Worm (Caenorhabditis elegans) whole organism, young adult: Measurements from ENCODE around the gene Y75B8A.7.
A peak's percentile ranks its signal among the peaks of the same experiment; 100 is the strongest.
"Not testable (repeated sequence)": the region's sequence is repeated elsewhere in the genome, so short reads cannot be mapped to it uniquely, and the experiment has no call there.

Experiments used
- B0019.2 ChIP-seq: fragments of 200-800 bp; sonication (Bioruptor generic); conservative IDR thresholded peaks from 2 replicates; pipeline ENCODE4 v1.3.6; 2022; ENCODE audit warnings: missing genetic modification reagents, missing genetic modification characterization, missing compliant biosample characterization
- C06A6.2 ChIP-seq: fragments of 200-800 bp; sonication (Bioruptor generic); conservative IDR thresholded peaks from 2 replicates; pipeline ENCODE4 v1.3.6; 2022; ENCODE audit warnings: missing genetic modification characterization, missing compliant biosample characterization
- C17E4.6 ChIP-seq: fragments of 200-800 bp; sonication (Bioruptor generic); IDR thresholded peaks from 2 replicates; pipeline ENCODE4 v1.3.6; 2022; ENCODE audit warnings: missing genetic modification reagents, missing genetic modification characterization, missing compliant biosample characterization
- D2030.7 ChIP-seq: fragments of 200-800 bp; sonication (Bioruptor generic); IDR thresholded peaks from 2 replicates; pipeline ENCODE4 v1.3.6; 2022; ENCODE audit warnings: missing genetic modification reagents, missing genetic modification characterization, missing compliant biosample characterization
- F23B12.7 ChIP-seq: sonication (generic microtip); optimal IDR thresholded peaks from 2 replicates; lab custom pipeline; 2017; ENCODE audit warnings: missing genetic modification characterization, mild to moderate bottlenecking, missing compliant biosample characterization, antibody characterized with exemption, moderate library complexity; ENCODE audit not compliant: insufficient read depth
- F49E8.2 ChIP-seq: sonication (generic microtip); optimal IDR thresholded peaks from 3 replicates; lab custom pipeline; 2017; ENCODE audit warnings: missing genetic modification characterization, mild to moderate bottlenecking, missing compliant biosample characterization, antibody characterized with exemption, moderate library complexity; ENCODE audit not compliant: insufficient read depth
- F57A8.1 ChIP-seq: fragments of 200-800 bp; sonication (Bioruptor generic); optimal IDR thresholded peaks from 2 replicates; lab custom pipeline; 2018; ENCODE audit warnings: mild to moderate bottlenecking, missing genetic modification characterization, moderate library complexity, missing compliant biosample characterization
- T07F8.4 ChIP-seq: sonication (generic microtip); optimal IDR thresholded peaks from 2 replicates; lab custom pipeline; 2016; ENCODE audit warnings: mild to moderate bottlenecking, missing genetic modification characterization, moderate library complexity, missing compliant biosample characterization
- T26A5.8 ChIP-seq: sonication (generic microtip); optimal IDR thresholded peaks from 2 replicates; lab custom pipeline; 2016; ENCODE audit warnings: missing genetic modification characterization, missing compliant biosample characterization
- Y53F4B.3 ChIP-seq: fragments of 200-800 bp; sonication (Bioruptor generic); IDR thresholded peaks from 2 replicates; pipeline ENCODE4 v1.3.6; 2022; ENCODE audit warnings: missing genetic modification reagents, missing genetic modification characterization, missing compliant biosample characterization
- cebp-2 ChIP-seq: fragments of 200-800 bp; sonication (Bioruptor generic); IDR thresholded peaks from 2 replicates; pipeline ENCODE4 v1.3.6; 2022; ENCODE audit warnings: missing genetic modification characterization, missing compliant biosample characterization
- ceh-27 ChIP-seq: fragments of 200-800 bp; sonication (Bioruptor generic); optimal IDR thresholded peaks from 2 replicates; lab custom pipeline; 2018; ENCODE audit warnings: mild to moderate bottlenecking, missing genetic modification characterization, moderate library complexity, missing compliant biosample characterization
- dox-1 ChIP-seq: fragments of 200-800 bp; sonication (Bioruptor generic); IDR thresholded peaks from 2 replicates; pipeline ENCODE4 v1.3.6; 2022; ENCODE audit warnings: missing genetic modification reagents, missing genetic modification characterization, missing compliant biosample characterization
- efl-1 ChIP-seq: fragments of 150-350 bp; optimal IDR thresholded peaks from 2 replicates; lab custom pipeline; 2014; ENCODE audit warnings: missing biosample characterization, missing genetic modification reagents, missing genetic modification characterization
- egl-18 ChIP-seq: fragments of 200-800 bp; sonication (Bioruptor generic); IDR thresholded peaks from 2 replicates; pipeline ENCODE4 v1.3.6; 2022; ENCODE audit warnings: missing genetic modification reagents, missing genetic modification characterization, missing compliant biosample characterization
- egrh-3 ChIP-seq: fragments of 200-800 bp; sonication (Bioruptor generic); IDR thresholded peaks from 2 replicates; pipeline ENCODE4 v1.3.6; 2022; ENCODE audit warnings: missing genetic modification reagents, missing genetic modification characterization, missing compliant biosample characterization
- ekl-4 ChIP-seq: fragments of 200-800 bp; sonication (Bioruptor generic); IDR thresholded peaks from 2 replicates; pipeline ENCODE4 v1.3.6; 2022; ENCODE audit warnings: missing genetic modification reagents, missing genetic modification characterization, missing compliant biosample characterization
- let-526 ChIP-seq: fragments of 200-800 bp; sonication (Bioruptor generic); IDR thresholded peaks from 2 replicates; pipeline ENCODE4 v1.3.6; 2022; ENCODE audit warnings: missing genetic modification reagents, missing genetic modification characterization, missing compliant biosample characterization
- let-607 ChIP-seq, 2 experiments: fragments of 200-800 bp in 1 of 2; sonication (Bioruptor generic) in 1 of 2; sonication (generic microtip) in 1 of 2; optimal IDR thresholded peaks; 2 replicates each; lab custom pipeline; 2016 to 2018; ENCODE audit warnings: mild to moderate bottlenecking in 2 of 2, missing compliant biosample characterization in 2 of 2, missing genetic modification characterization in 2 of 2, moderate library complexity in 2 of 2, missing genotype in 1 of 2
- madf-10 ChIP-seq: sonication (generic microtip); optimal IDR thresholded peaks from 2 replicates; lab custom pipeline; 2016; ENCODE audit warnings: mild to moderate bottlenecking, missing genetic modification characterization, missing compliant biosample characterization
- madf-6 ChIP-seq: fragments of 200-800 bp; sonication (Bioruptor generic); IDR thresholded peaks from 2 replicates; pipeline ENCODE4 v1.3.6; 2022; ENCODE audit warnings: missing genetic modification reagents, missing genetic modification characterization, missing compliant biosample characterization
- mcd-1 ChIP-seq: fragments of 200-800 bp; sonication (Bioruptor generic); IDR thresholded peaks from 2 replicates; pipeline ENCODE4 v1.3.6; 2022; ENCODE audit warnings: missing genetic modification reagents, missing genetic modification characterization, missing compliant biosample characterization
- mes-4 ChIP-seq: sonication (generic microtip); optimal IDR thresholded peaks from 2 replicates; lab custom pipeline; 2016; ENCODE audit warnings: missing genotype, missing genetic modification characterization, missing compliant biosample characterization
- nfya-2 ChIP-seq: fragments of 200-800 bp; sonication (Bioruptor generic); IDR thresholded peaks from 2 replicates; pipeline ENCODE4 v1.3.6; 2022; ENCODE audit warnings: missing genetic modification reagents, missing genetic modification characterization, missing compliant biosample characterization
- nhr-120 ChIP-seq: fragments of 200-800 bp; sonication (Bioruptor generic); IDR thresholded peaks from 2 replicates; pipeline ENCODE4 v1.3.6; 2022; ENCODE audit warnings: missing genetic modification characterization, missing compliant biosample characterization
- pha-4 ChIP-seq: fragments of 150-350 bp; sonication (generic microtip); optimal IDR thresholded peaks from 2 replicates; lab custom pipeline; 2014; ENCODE audit warnings: missing biosample characterization, missing genetic modification reagents, missing genetic modification characterization
- repo-1 ChIP-seq: sonication (generic microtip); optimal IDR thresholded peaks from 2 replicates; lab custom pipeline; 2017; ENCODE audit warnings: mild to moderate bottlenecking, missing genetic modification characterization, missing compliant biosample characterization
- sea-2 ChIP-seq: fragments of 200-800 bp; sonication (Bioruptor generic); IDR thresholded peaks from 2 replicates; pipeline ENCODE4 v1.3.6; 2022; ENCODE audit warnings: missing genetic modification characterization, missing compliant biosample characterization
- snpc-4 ChIP-seq, 5 experiments: fragments of 150-350 bp in 1 of 5; sonication (generic microtip) in 4 of 5; optimal IDR thresholded peaks; 2 replicates each; lab custom pipeline; 2014 to 2018; ENCODE audit warnings: missing genetic modification characterization in 5 of 5, missing biosample characterization in 3 of 5, antibody characterized with exemption in 2 of 5, mild to moderate bottlenecking in 2 of 5, missing compliant biosample characterization in 2 of 5, missing genotype in 2 of 5, moderate library complexity in 2 of 5, missing genetic modification reagents in 1 of 5
- tbp1 ChIP-seq: fragments of 200-800 bp; sonication (Bioruptor generic); optimal IDR thresholded peaks from 2 replicates; lab custom pipeline; 2018; ENCODE audit warnings: mild to moderate bottlenecking, missing genetic modification characterization, missing compliant biosample characterization
- zfh-2 ChIP-seq: fragments of 200-800 bp; sonication (Bioruptor generic); conservative IDR thresholded peaks from 2 replicates; pipeline ENCODE4 v1.3.6; 2022; ENCODE audit warnings: missing genetic modification reagents, missing genetic modification characterization, missing compliant biosample characterization
- ztf-18 ChIP-seq: sonication (generic microtip); optimal IDR thresholded peaks from 2 replicates; lab custom pipeline; 2016; ENCODE audit warnings: missing genotype, mild to moderate bottlenecking, missing genetic modification characterization, missing compliant biosample characterization

The Y75B8A.7 gene

ce11 chrIII:12167030-12167429, 14.3 kb downstream of the Y75B8A.7 start:
- no peak for TF ChIP-seq F23B12.7 (tag; lab: Kevin White, UChicago)
- TF ChIP-seq mes-4 (tag; lab: Kevin White, UChicago): no peak
- no peak for TF ChIP-seq egl-18
- peak; percentile 62; the same call in 1 of the 2 replicates for TF ChIP-seq zfh-2 (GFP tag; lab: Robert Waterston, UW)
- TF ChIP-seq F49E8.2: no peak
- TF ChIP-seq madf-6 (GFP tag; lab: Robert Waterston, UW): no peak
- no peak for TF ChIP-seq efl-1 (GFP tag; lab: Kevin White, UChicago)
- TF ChIP-seq egrh-3 (GFP tag; lab: Robert Waterston, UW): peak; percentile 20; the same call in 1 of the 2 replicates

ce11 chrIII:12177145-12177544, 24.4 kb downstream of the Y75B8A.7 start, which contains the start of gene gly-11:
Gene gly-11 (minus strand): TSS chrIII:12177245.
- not testable (repeated sequence) for TF ChIP-seq dox-1; ekl-4 (GFP tag; lab: Robert Waterston, UW); ztf-18 (tag; lab: Kevin White, UChicago)
- TF ChIP-seq, all 124 proteins: peak for 0; not testable (repeated sequence) for 124

ce11 chrIII:12178121-12178520, 25.4 kb downstream of the Y75B8A.7 start:
- TF ChIP-seq cebp-2 (GFP tag; lab: Robert Waterston, UW): no peak
- TF ChIP-seq T26A5.8 (tag; lab: Kevin White, UChicago): no peak
- no peak for TF ChIP-seq let-607 (tag; optimal IDR thresholded peaks at IDR 0.05; lab: Kevin White, UChicago)
- TF ChIP-seq T07F8.4 (tag; lab: Kevin White, UChicago): no peak
- no peak for TF ChIP-seq snpc-4 (GFP tag; optimal IDR thresholded peaks at IDR 0.05; lab: Kevin White, UChicago)
- no peak for TF ChIP-seq snpc-4 (tag; optimal IDR thresholded peaks at IDR 0.05; lab: Kevin White, UChicago)
- no peak for TF ChIP-seq sea-2 (GFP tag; lab: Robert Waterston, UW)
- TF ChIP-seq pha-4 (tag; lab: Kevin White, UChicago): no peak
- TF ChIP-seq nhr-120 (GFP tag; lab: Robert Waterston, UW): no peak
- no peak for TF ChIP-seq mcd-1 (GFP tag; lab: Robert Waterston, UW)
- no peak for TF ChIP-seq Y53F4B.3
- TF ChIP-seq nfya-2 (GFP tag; lab: Robert Waterston, UW): no peak
- TF ChIP-seq D2030.7 (GFP tag; lab: Robert Waterston, UW): no peak
- no peak for TF ChIP-seq C17E4.6
- no peak for TF ChIP-seq madf-10 (tag; lab: Kevin White, UChicago)
- no peak for TF ChIP-seq tbp1 (GFP tag; lab: Kevin White, UChicago)
- TF ChIP-seq mes-4 (tag; lab: Kevin White, UChicago): no peak
- TF ChIP-seq repo-1 (tag; lab: Kevin White, UChicago): no peak
- TF ChIP-seq B0019.2 (GFP tag; lab: Robert Waterston, UW): no peak

- no peak for TF ChIP-seq C06A6.2 (GFP tag; lab: Robert Waterston, UW)
- no peak for TF ChIP-seq madf-6 (GFP tag; lab: Robert Waterston, UW)
- TF ChIP-seq let-526: no peak
- no peak for TF ChIP-seq ceh-27 (GFP tag; lab: Kevin White, UChicago)
- TF ChIP-seq mes-4 (tag; lab: Kevin White, UChicago): no peak
- no peak for TF ChIP-seq F57A8.1 (GFP tag; lab: Kevin White, UChicago)
Measured at ce11 chrIII:12182919-12183318, 30.2 kb downstream of the Y75B8A.7 start, which contains the start of gene Y75B8A.10. Gene Y75B8A.10 (minus strand): TSS chrIII:12183019.
